Worm (Caenorhabditis elegans): ENCODE results near the gene sumv-2.

The sumv-2 gene

ce11 chrV:4647857-4648256 is 30.5 kb downstream of the sumv-2 start, which contains the start of gene F41F3.3 (continued):
- TF ChIP-seq hlh-15 (tag; optimal IDR thresholded peaks at IDR 0.05): no peak
- no peak for TF ChIP-seq K09A11.1 (tag; optimal IDR thresholded peaks at IDR 0.05; ENCODE audit: insufficient read depth)
- TF ChIP-seq ceh-18 (tag; optimal IDR thresholded peaks at IDR 0.05): no peak
- TF ChIP-seq ceh-14 (tag; optimal IDR thresholded peaks at IDR 0.05): peak; percentile 29
- TF ChIP-seq che-1 (tag; optimal IDR thresholded peaks at IDR 0.05): no peak
- no peak for TF ChIP-seq ets-4 (tag; optimal IDR thresholded peaks at IDR 0.05)
- TF ChIP-seq C08G9.2 (tag; optimal IDR thresholded peaks at IDR 0.05): no peak
- peak; percentile 24 for TF ChIP-seq ceh-2 (tag; optimal IDR thresholded peaks at IDR 0.05)
- TF ChIP-seq unc-55 (GFP tag; optimal IDR thresholded peaks at IDR 0.05): no peak
- no peak for TF ChIP-seq pros-1 (tag; optimal IDR thresholded peaks at IDR 0.05)
- no peak for TF ChIP-seq pha-4 (tag; optimal IDR thresholded peaks at IDR 0.05)
- TF ChIP-seq dmd-4 (tag; optimal IDR thresholded peaks at IDR 0.05; ENCODE audit: borderline replicate concordance): peak; percentile 25
- no peak for TF ChIP-seq npax-4 (tag; optimal IDR thresholded peaks at IDR 0.05)
- no peak for TF ChIP-seq sdc-2 (tag; optimal IDR thresholded peaks at IDR 0.05)
- TF ChIP-seq ceh-19 (GFP tag; optimal IDR thresholded peaks at IDR 0.05): no peak
- peak; percentile 1 for TF ChIP-seq lin-11 (tag; optimal IDR thresholded peaks at IDR 0.05)
- no peak for TF ChIP-seq elt-2 (tag; optimal IDR thresholded peaks at IDR 0.05)
- no peak for TF ChIP-seq dve-1 (tag; optimal IDR thresholded peaks at IDR 0.05)
- no peak for TF ChIP-seq rnt-1 (tag; optimal IDR thresholded peaks at IDR 0.05)
- TF ChIP-seq lim-6 (tag; optimal IDR thresholded peaks at IDR 0.05): no peak

- TF ChIP-seq ceh-19 (GFP tag; optimal IDR thresholded peaks at IDR 0.05): no peak
- TF ChIP-seq ceh-24 (tag; optimal IDR thresholded peaks at IDR 0.05): no peak
- TF ChIP-seq ceh-48 (tag; optimal IDR thresholded peaks at IDR 0.05): no peak
- no peak for TF ChIP-seq sox-4 (tag; optimal IDR thresholded peaks at IDR 0.05)
Observed at ce11 chrV:4648527-4648926, 31.2 kb downstream of the sumv-2 start, which contains the start of gene F41F3.8. Gene F41F3.8 (plus strand): TSS chrV:4648827.

- TF ChIP-seq ref-2 (tag; optimal IDR thresholded peaks at IDR 0.05) (no peak), odd-2 (tag; optimal IDR thresholded peaks at IDR 0.05) (no peak), ceh-24 (tag; optimal IDR thresholded peaks at IDR 0.05) (no peak), ceh-2 (tag; optimal IDR thresholded peaks at IDR 0.05) (no peak), tbx-2 (tag; optimal IDR thresholded peaks at IDR 0.05) (no peak), hlh-6 (tag; optimal IDR thresholded peaks at IDR 0.05) (no peak), ceh-48 (tag; optimal IDR thresholded peaks at IDR 0.05) (no peak), ceh-31 (tag; optimal IDR thresholded peaks at IDR 0.05) (no peak), lin-11 (tag; optimal IDR thresholded peaks at IDR 0.05) (no peak), ceh-34 (tag; optimal IDR thresholded peaks at IDR 0.05) (no peak), ceh-45 (GFP tag; IDR thresholded peaks at IDR 0.05) (no peak), K02D7.2 (tag; optimal IDR thresholded peaks at IDR 0.05) (no peak), pros-1 (tag; optimal IDR thresholded peaks at IDR 0.05) (no peak), ceh-9 (tag; optimal IDR thresholded peaks at IDR 0.05) (no peak), ceh-22 (tag; optimal IDR thresholded peaks at IDR 0.05) (no peak)
Observed at ce11 chrV:4649649-4650384, 32.5 kb downstream of the sumv-2 start.

ce11 chrV:4651480-4651879 is 34.1 kb downstream of the sumv-2 start:
- TF ChIP-seq dve-1 (tag; optimal IDR thresholded peaks at IDR 0.05) (no peak), hlh-30 (tag; optimal IDR thresholded peaks at IDR 0.05; ENCODE audit: insufficient read depth) (no peak), pat-9 (tag; optimal IDR thresholded peaks at IDR 0.05) (no peak), T23F11.4 (GFP tag; optimal IDR thresholded peaks at IDR 0.05) (no peak), pax-1 (tag; optimal IDR thresholded peaks at IDR 0.05) (no peak), pha-2 (tag; optimal IDR thresholded peaks at IDR 0.05) (no peak)
